Fruit fly (Drosophila melanogaster) whole organism, embryonic: ENCODE measurements around the gene LanB1.
A peak's percentile ranks its signal among the peaks of the same experiment; 100 is the strongest.

ENCODE experiments used
- Asciz ChIP-seq: fragments of 200-800 bp; sonication (Bioruptor generic); optimal IDR thresholded peaks from 2 replicates; lab custom pipeline; 2017; ENCODE audit warnings: missing biosample characterization, mild to moderate bottlenecking, missing genetic modification characterization, missing genetic modification reagents
- Awh ChIP-seq: fragments of 200-800 bp; sonication (Bioruptor generic); IDR thresholded peaks from 2 replicates; pipeline ENCODE4, ENCODE4 v1.3.6; 2022; ENCODE audit warnings: missing biosample characterization, missing genetic modification characterization
- BtbVII ChIP-seq: fragments of 200-800 bp; sonication (Bioruptor generic); optimal IDR thresholded peaks from 3 replicates; lab custom pipeline; 2017; ENCODE audit warnings: missing biosample characterization, mild to moderate bottlenecking, missing genetic modification characterization
- CG10543 ChIP-seq: fragments of 200-800 bp; sonication (Bioruptor generic); optimal IDR thresholded peaks from 3 replicates; lab custom pipeline; 2017; ENCODE audit warnings: missing biosample characterization, mild to moderate bottlenecking, missing genetic modification characterization, moderate library complexity
- CG12155 ChIP-seq: fragments of 200-800 bp; sonication (Bioruptor generic); optimal IDR thresholded peaks from 3 replicates; lab custom pipeline; 2016; ENCODE audit warnings: missing biosample characterization, missing genetic modification characterization
- CG17186 ChIP-seq: fragments of 200-800 bp; sonication (Bioruptor generic); optimal IDR thresholded peaks from 3 replicates; lab custom pipeline; 2017; ENCODE audit warnings: missing biosample characterization, missing genetic modification reagents, missing genetic modification characterization
- CG2116 ChIP-seq: fragments of 200-800 bp; sonication (Bioruptor generic); optimal IDR thresholded peaks from 3 replicates; lab custom pipeline; 2018; ENCODE audit warnings: missing biosample characterization, mild to moderate bottlenecking, missing genetic modification characterization
- CG2129 ChIP-seq: fragments of 200-800 bp; sonication (Bioruptor generic); IDR thresholded peaks from 2 replicates; pipeline ENCODE4 v1.3.6; 2022; ENCODE audit warnings: missing biosample characterization, missing genetic modification characterization; ENCODE audit not compliant: partially characterized antibody
- CG30403 ChIP-seq: fragments of 200-800 bp; sonication (Bioruptor generic); optimal IDR thresholded peaks from 3 replicates; lab custom pipeline; 2016; ENCODE audit warnings: missing biosample characterization, missing genetic modification characterization
- CG3838 ChIP-seq: fragments of 200-800 bp; sonication (Bioruptor generic); optimal IDR thresholded peaks from 3 replicates; lab custom pipeline; 2016; ENCODE audit warnings: missing biosample characterization, missing genetic modification characterization
- CG3995 ChIP-seq: fragments of 200-800 bp; sonication (Bioruptor generic); optimal IDR thresholded peaks from 3 replicates; lab custom pipeline; 2016; ENCODE audit warnings: missing biosample characterization, missing genetic modification characterization
- CG43689 ChIP-seq: fragments of 200-800 bp; sonication (Bioruptor generic); IDR thresholded peaks from 2 replicates; pipeline ENCODE4 v1.3.6; 2022; ENCODE audit warnings: missing biosample characterization, missing genetic modification characterization
- CG5953 ChIP-seq: fragments of 200-800 bp; sonication (Bioruptor generic); IDR thresholded peaks from 2 replicates; pipeline ENCODE4 v1.3.6; 2022; ENCODE audit warnings: missing biosample characterization, missing genetic modification characterization
- CG6654 ChIP-seq: fragments of 200-800 bp; sonication (Bioruptor generic); optimal IDR thresholded peaks from 2 replicates; lab custom pipeline; 2017; ENCODE audit warnings: missing biosample characterization, mild to moderate bottlenecking, missing genetic modification characterization
- CG8388 ChIP-seq: fragments of 200-800 bp; sonication (Bioruptor generic); optimal IDR thresholded peaks from 2 replicates; lab custom pipeline; 2019; ENCODE audit warnings: missing biosample characterization, mild to moderate bottlenecking, missing genetic modification characterization, moderate library complexity
- CG8944 ChIP-seq: fragments of 200-800 bp; sonication (Bioruptor generic); optimal IDR thresholded peaks from 3 replicates; lab custom pipeline; 2016; ENCODE audit warnings: missing biosample characterization, missing genetic modification characterization
- Deaf1 ChIP-seq: fragments of 200-800 bp; optimal IDR thresholded peaks from 3 replicates; lab custom pipeline; 2019; ENCODE audit warnings: missing biosample characterization, mild to moderate bottlenecking, missing genetic modification characterization, moderate library complexity
- Dip2 ChIP-seq: fragments of 200-800 bp; sonication (Bioruptor generic); IDR thresholded peaks from 2 replicates; pipeline ENCODE4 v1.3.6; 2022; ENCODE audit warnings: missing biosample characterization, missing genetic modification characterization
- Dref ChIP-seq: fragments of 200-800 bp; sonication (Bioruptor generic); IDR thresholded peaks from 2 replicates; pipeline ENCODE4 v1.3.6; 2022; ENCODE audit warnings: missing biosample characterization, missing genetic modification characterization
- Drgx ChIP-seq: fragments of 200-800 bp; sonication (Bioruptor generic); IDR thresholded peaks from 2 replicates; pipeline ENCODE4 v1.3.6; 2022; ENCODE audit warnings: missing biosample characterization, missing genetic modification characterization
- Ets65A ChIP-seq: fragments of 200-800 bp; sonication (Bioruptor generic); peaks from one replicate; lab custom pipeline; 2016; ENCODE audit warnings: missing biosample characterization, missing genetic modification characterization
- Fer1 ChIP-seq: fragments of 200-800 bp; sonication (Bioruptor generic); optimal IDR thresholded peaks from 2 replicates; lab custom pipeline; 2017; ENCODE audit warnings: missing biosample characterization, mild to moderate bottlenecking, missing genetic modification characterization
- Gug ChIP-seq: fragments of 200-800 bp; sonication (Bioruptor generic); IDR thresholded peaks from 4 replicates; pipeline ENCODE4 v1.3.6; 2022; ENCODE audit warnings: missing biosample characterization, missing genetic modification characterization
- Med ChIP-seq: fragments of 200-800 bp; sonication (Bioruptor generic); peaks from one replicate; lab custom pipeline; 2016; ENCODE audit warnings: missing biosample characterization, missing genetic modification characterization, mild to moderate bottlenecking, inconsistent platforms, moderate library complexity
- NFAT ChIP-seq: fragments of 200-800 bp; sonication (Bioruptor generic); IDR thresholded peaks from 2 replicates; pipeline ENCODE4 v1.3.6; 2022; ENCODE audit warnings: missing biosample characterization, missing genetic modification characterization
- abd-A ChIP-seq: fragments of 200-800 bp; sonication (Bioruptor generic); optimal IDR thresholded peaks from 3 replicates; lab custom pipeline; 2019; ENCODE audit warnings: missing biosample characterization, mild to moderate bottlenecking, missing genetic modification characterization, moderate library complexity
- ac ChIP-seq: fragments of 200-800 bp; sonication (Bioruptor generic); optimal IDR thresholded peaks from 3 replicates; lab custom pipeline; 2017; ENCODE audit warnings: missing biosample characterization, mild to moderate bottlenecking, missing genetic modification characterization
- ap ChIP-seq: fragments of 200-800 bp; sonication (Bioruptor generic); IDR thresholded peaks from 2 replicates; pipeline ENCODE4 v1.3.6; 2022; ENCODE audit warnings: missing biosample characterization, missing genetic modification characterization
- ase ChIP-seq: fragments of 200-800 bp; sonication (Bioruptor generic); IDR thresholded peaks from 3 replicates; pipeline ENCODE4 v1.3.6; 2022; ENCODE audit warnings: missing biosample characterization, missing genetic modification characterization
- bcd ChIP-seq: fragments of 200-800 bp; sonication (Bioruptor generic); optimal IDR thresholded peaks from 2 replicates; lab custom pipeline; 2017; ENCODE audit warnings: missing biosample characterization, mild to moderate bottlenecking, missing genetic modification characterization
- bowl ChIP-seq: fragments of 200-800 bp; sonication (Bioruptor generic); IDR thresholded peaks from 2 replicates; pipeline ENCODE4 v1.3.6; 2022; ENCODE audit warnings: missing biosample characterization, missing genetic modification characterization
- br ChIP-seq: fragments of >200 bp; optimal IDR thresholded peaks from 2 replicates; lab custom pipeline; 2017
- danr ChIP-seq: fragments of 200-800 bp; sonication (Bioruptor generic); IDR thresholded peaks from 2 replicates; pipeline ENCODE4 v1.3.6; 2022; ENCODE audit warnings: missing biosample characterization, missing genetic modification characterization
- dysf ChIP-seq: fragments of 200-800 bp; sonication (Bioruptor generic); IDR thresholded peaks from 3 replicates; pipeline ENCODE4 v1.3.6; 2022; ENCODE audit warnings: missing biosample characterization, missing genetic modification characterization
- fd3F ChIP-seq: fragments of 200-800 bp; sonication (Bioruptor generic); optimal IDR thresholded peaks from 2 replicates; lab custom pipeline; 2018; ENCODE audit warnings: missing biosample characterization, mild to moderate bottlenecking, missing genetic modification characterization, moderate library complexity
- jumu ChIP-seq: fragments of 200-800 bp; sonication (Bioruptor generic); optimal IDR thresholded peaks from 3 replicates; lab custom pipeline; 2016; ENCODE audit warnings: missing biosample characterization, missing genetic modification characterization
- kah ChIP-seq: fragments of 200-800 bp; sonication (Bioruptor generic); optimal IDR thresholded peaks from 2 replicates; lab custom pipeline; 2018; ENCODE audit warnings: missing biosample characterization, mild to moderate bottlenecking, missing genetic modification characterization
- lmd ChIP-seq: fragments of 200-800 bp; sonication (Bioruptor generic); IDR thresholded peaks from 2 replicates; pipeline ENCODE4 v1.3.6; 2022; ENCODE audit warnings: missing biosample characterization, missing genetic modification characterization
- lola ChIP-seq, 3 experiments: fragments of >200 bp in 2 of 3; fragments of 200-800 bp in 1 of 3; sonication (Bioruptor generic) in 1 of 3; optimal IDR thresholded peaks; 2 replicates each; lab custom pipeline; 2017 to 2019; ENCODE audit warnings: missing biosample characterization in 3 of 3, missing genetic modification characterization in 3 of 3, mild to moderate bottlenecking in 1 of 3, moderate library complexity in 1 of 3
- mld ChIP-seq: fragments of 200-800 bp; sonication (Bioruptor generic); IDR thresholded peaks from 3 replicates; pipeline ENCODE4 v1.3.6; 2022; ENCODE audit warnings: missing biosample characterization, missing genetic modification characterization; ENCODE audit not compliant: partially characterized antibody
- onecut ChIP-seq: fragments of 200-800 bp; sonication (Bioruptor generic); IDR thresholded peaks from 2 replicates; pipeline ENCODE4 v1.3.6; 2022; ENCODE audit warnings: missing biosample characterization, missing genetic modification characterization
- pan ChIP-seq, 4 experiments: fragments of >200 bp in 3 of 4; fragments of 200-800 bp in 1 of 4; sonication (Bioruptor generic) in 1 of 4; optimal IDR thresholded peaks in 3 of 4; IDR thresholded peaks in 1 of 4; 2 replicates each; pipeline versions ENCODE4 v1.3.6 to Lab custom; 2017 to 2022; ENCODE audit warnings: missing biosample characterization in 2 of 4, missing genetic modification characterization in 2 of 4, mixed read lengths in 1 of 4
- prd ChIP-seq, 3 experiments: fragments of >200 bp in 2 of 3; fragments of 200-800 bp in 1 of 3; sonication (Bioruptor generic) in 1 of 3; optimal IDR thresholded peaks in 2 of 3; IDR thresholded peaks in 1 of 3; 2 replicates in 2 of 3; 3 replicates in 1 of 3; pipeline versions ENCODE4 v1.3.6 to Lab custom; 2017 to 2022; ENCODE audit warnings: missing biosample characterization in 1 of 3, missing genetic modification characterization in 1 of 3
- pum ChIP-seq: fragments of 200-800 bp; sonication (Bioruptor generic); optimal IDR thresholded peaks from 2 replicates; lab custom pipeline; 2016; ENCODE audit warnings: missing biosample characterization, missing genetic modification characterization
- ranshi ChIP-seq: fragments of 200-800 bp; sonication (Bioruptor generic); IDR thresholded peaks from 2 replicates; pipeline ENCODE4 v1.3.6; 2022; ENCODE audit warnings: missing biosample characterization, missing genetic modification characterization
- tgo ChIP-seq: fragments of 200-800 bp; sonication (Bioruptor generic); IDR thresholded peaks from 3 replicates; pipeline ENCODE4 v1.3.6; 2022; ENCODE audit warnings: missing biosample characterization, missing genetic modification characterization
- tin ChIP-seq: fragments of 200-800 bp; sonication (Bioruptor generic); optimal IDR thresholded peaks from 3 replicates; lab custom pipeline; 2016; ENCODE audit warnings: missing biosample characterization, missing genetic modification characterization
- tup ChIP-seq: fragments of 200-800 bp; sonication (Bioruptor generic); optimal IDR thresholded peaks from 2 replicates; lab custom pipeline; 2016; ENCODE audit warnings: missing biosample characterization, mild to moderate bottlenecking, missing genetic modification characterization, moderate library complexity
- tx ChIP-seq: fragments of 200-800 bp; sonication (Bioruptor generic); optimal IDR thresholded peaks from 2 replicates; lab custom pipeline; 2016; ENCODE audit warnings: missing biosample characterization, missing genetic modification characterization
- wek ChIP-seq: fragments of 200-800 bp; sonication (Bioruptor generic); optimal IDR thresholded peaks from 3 replicates; lab custom pipeline; 2018; ENCODE audit warnings: missing biosample characterization, mild to moderate bottlenecking, missing genetic modification characterization, moderate library complexity
- zfh2 ChIP-seq: fragments of 200-800 bp; sonication (Bioruptor generic); optimal IDR thresholded peaks from 2 replicates; lab custom pipeline; 2016; ENCODE audit warnings: missing biosample characterization, missing genetic modification characterization

LanB1 gene

dm6 chr2L:7809699-7810088, 1.5 kb upstream of the LanB1 start (continued):
- TF ChIP-seq ac (GFP tag; lab: Kevin White, UChicago): no peak
- no peak; the same call in 2 of the 3 replicates for TF ChIP-seq dysf (GFP tag; lab: Robert Waterston, UW)
- TF ChIP-seq Deaf1 (tag; lab: Kevin White, UChicago): peak; percentile 18
- TF ChIP-seq CG8388 (GFP tag; lab: Kevin White, UChicago): no peak
- TF ChIP-seq Asciz: no peak
- peak; percentile 17; the same call in 1 of the 2 replicates for TF ChIP-seq ranshi (GFP tag; lab: Robert Waterston, UW)
- TF ChIP-seq kah (GFP tag; lab: Kevin White, UChicago): no peak
- TF ChIP-seq CG12155 (GFP tag; lab: Kevin White, UChicago): no peak
- no peak for TF ChIP-seq BtbVII (GFP tag; lab: Kevin White, UChicago)
- no peak for TF ChIP-seq CG5953 (GFP tag; lab: Robert Waterston, UW)
- TF ChIP-seq pum (GFP tag; lab: Kevin White, UChicago): no peak
- TF ChIP-seq Fer1 (GFP tag; lab: Kevin White, UChicago): peak; percentile 46
- TF ChIP-seq bowl (GFP tag; lab: Robert Waterston, UW): no peak
- peak; percentile 79 for TF ChIP-seq abd-A (tag; lab: Kevin White, UChicago)
- TF ChIP-seq pan (optimal IDR thresholded peaks at IDR 0.05; lab: Kevin White, UChicago): no peak
- TF ChIP-seq pan (GFP tag; optimal IDR thresholded peaks at IDR 0.05 in 1 of 2, IDR thresholded peaks at IDR 0.05 in 1 of 2): peak in 1 of 2 experiments; percentile 43
- no peak for TF ChIP-seq Gug
- TF ChIP-seq danr (GFP tag; lab: Robert Waterston, UW): no peak
- no peak for TF ChIP-seq tup (GFP tag; lab: Kevin White, UChicago)
- no peak; the same call in 1 of the 2 replicates for TF ChIP-seq Drgx (GFP tag; lab: Robert Waterston, UW)
- TF ChIP-seq ap (GFP tag; lab: Robert Waterston, UW): no peak
- TF ChIP-seq Dip2 (GFP tag; lab: Robert Waterston, UW): no peak
- no peak for TF ChIP-seq zfh2 (GFP tag; lab: Kevin White, UChicago)
- TF ChIP-seq onecut (GFP tag; lab: Robert Waterston, UW): peak; percentile 26; the same call in 1 of the 2 replicates
- TF ChIP-seq CG3838 (GFP tag; lab: Kevin White, UChicago): no peak
- no peak for TF ChIP-seq CG3995 (GFP tag; lab: Kevin White, UChicago)
- no peak for TF ChIP-seq lmd (GFP tag; lab: Robert Waterston, UW)
- TF ChIP-seq CG10543: peak; percentile 86
- TF ChIP-seq bcd: no peak
- no peak for TF ChIP-seq tx (GFP tag; lab: Kevin White, UChicago)
- TF ChIP-seq br (lab: Kevin White, UChicago): no peak
- no peak for TF ChIP-seq jumu (GFP tag; lab: Kevin White, UChicago)
- peak; percentile 4; the same call in 1 of the 2 replicates for TF ChIP-seq NFAT (GFP tag; lab: Robert Waterston, UW)
- no peak for TF ChIP-seq CG2129
- no peak for TF ChIP-seq tin
- no peak for TF ChIP-seq CG30403 (GFP tag; lab: Kevin White, UChicago)
- no peak for TF ChIP-seq Awh (GFP tag; lab: Robert Waterston, UW)
- no peak for TF ChIP-seq CG2116
- no peak for TF ChIP-seq CG6654 (GFP tag; lab: Kevin White, UChicago)
- no peak for TF ChIP-seq ase
- TF ChIP-seq prd (optimal IDR thresholded peaks at IDR 0.05; lab: Kevin White, UChicago): no peak
- TF ChIP-seq prd (GFP tag; IDR thresholded peaks at IDR 0.05; lab: Robert Waterston, UW): no peak
- no peak for TF ChIP-seq Ets65A
- TF ChIP-seq Dref: 0 out of 2 replicates have a peak, but pooled peaks have one; percentile 35
- TF ChIP-seq mld (GFP tag; lab: Robert Waterston, UW): no peak
- TF ChIP-seq CG43689: no peak
- no peak for TF ChIP-seq wek (GFP tag; lab: Kevin White, UChicago)
- TF ChIP-seq fd3F (GFP tag; lab: Kevin White, UChicago): no peak
- peak; percentile 91 for TF ChIP-seq Med
- TF ChIP-seq CG8944 (GFP tag; lab: Kevin White, UChicago): no peak
- no peak for TF ChIP-seq lola (GFP tag; optimal IDR thresholded peaks at IDR 0.05; lab: Kevin White, UChicago)
- TF ChIP-seq tgo: no peak
- TF ChIP-seq CG17186 (GFP tag; lab: Kevin White, UChicago): no peak
